Fruit fly (Drosophila melanogaster) whole organism, embryonic: Measurements from ENCODE around the gene CG32189.

ENCODE experiments used
- CG10274 ChIP-seq: fragments of 200-800 bp; sonication (Bioruptor generic); optimal IDR thresholded peaks from 3 replicates; lab custom pipeline; 2017; ENCODE audit warnings: missing biosample characterization, mild to moderate bottlenecking, missing genetic modification characterization
- CG10462 ChIP-seq: fragments of 200-800 bp; sonication (Bioruptor generic); optimal IDR thresholded peaks from 2 replicates; lab custom pipeline; 2016; ENCODE audit warnings: missing biosample characterization, missing genetic modification characterization
- CG12071 ChIP-seq: fragments of 200-800 bp; sonication (Bioruptor generic); optimal IDR thresholded peaks from 3 replicates; lab custom pipeline; 2018; ENCODE audit warnings: missing biosample characterization, mild to moderate bottlenecking, missing genetic modification characterization
- CG14014 ChIP-seq: fragments of 200-800 bp; sonication (Bioruptor generic); IDR thresholded peaks from 2 replicates; pipeline ENCODE4 v1.3.6; 2022; ENCODE audit warnings: missing biosample characterization, missing genetic modification characterization
- CG15073 ChIP-seq: fragments of 200-800 bp; sonication (Bioruptor generic); optimal IDR thresholded peaks from 2 replicates; lab custom pipeline; 2016; ENCODE audit warnings: missing biosample characterization, missing genetic modification characterization
- CG15514 ChIP-seq: fragments of 200-800 bp; sonication (Bioruptor generic); optimal IDR thresholded peaks from 3 replicates; lab custom pipeline; 2017; ENCODE audit warnings: missing biosample characterization, missing genetic modification characterization, mild to moderate bottlenecking, moderate library complexity, missing genetic modification reagents
- CG18599 ChIP-seq: fragments of 200-800 bp; sonication (Bioruptor generic); optimal IDR thresholded peaks from 3 replicates; lab custom pipeline; 2017; ENCODE audit warnings: missing biosample characterization, missing genetic modification characterization, mild to moderate bottlenecking, moderate library complexity, missing genetic modification reagents
- CG30403 ChIP-seq: fragments of 200-800 bp; sonication (Bioruptor generic); optimal IDR thresholded peaks from 3 replicates; lab custom pipeline; 2016; ENCODE audit warnings: missing biosample characterization, missing genetic modification characterization
- CG30431 ChIP-seq: fragments of 200-800 bp; sonication (Bioruptor generic); optimal IDR thresholded peaks from 2 replicates; lab custom pipeline; 2017; ENCODE audit warnings: missing biosample characterization, missing genetic modification characterization
- CG33557 ChIP-seq: fragments of 200-800 bp; sonication (Bioruptor generic); optimal IDR thresholded peaks from 2 replicates; lab custom pipeline; 2019; ENCODE audit warnings: missing biosample characterization, mild to moderate bottlenecking, missing genetic modification characterization, moderate library complexity
- CG34376 ChIP-seq: fragments of 200-800 bp; sonication (Bioruptor generic); optimal IDR thresholded peaks from 2 replicates; lab custom pipeline; 2018; ENCODE audit warnings: missing biosample characterization, mild to moderate bottlenecking, missing genetic modification characterization
- CG4328 ChIP-seq: fragments of 200-800 bp; sonication (Bioruptor generic); optimal IDR thresholded peaks from 3 replicates; lab custom pipeline; 2017; ENCODE audit warnings: missing biosample characterization, missing genetic modification reagents, missing genetic modification characterization
- CG43689 ChIP-seq: fragments of 200-800 bp; sonication (Bioruptor generic); IDR thresholded peaks from 2 replicates; pipeline ENCODE4 v1.3.6; 2022; ENCODE audit warnings: missing biosample characterization, missing genetic modification characterization
- CG4617 ChIP-seq: fragments of 200-800 bp; sonication (Bioruptor generic); optimal IDR thresholded peaks from 3 replicates; lab custom pipeline; 2016; ENCODE audit warnings: missing biosample characterization, missing genetic modification characterization, borderline replicate concordance
- CG6683 ChIP-seq: fragments of 200-800 bp; sonication (Bioruptor generic); optimal IDR thresholded peaks from 2 replicates; lab custom pipeline; 2017; ENCODE audit warnings: missing biosample characterization, mild to moderate bottlenecking, missing genetic modification characterization, missing genetic modification reagents
- CG8089 ChIP-seq: fragments of 200-800 bp; sonication (Bioruptor generic); optimal IDR thresholded peaks from 3 replicates; lab custom pipeline; 2016; ENCODE audit warnings: missing biosample characterization, missing genetic modification characterization
- Doc3 ChIP-seq: fragments of 200-800 bp; sonication (Bioruptor generic); IDR thresholded peaks from 3 replicates; pipeline ENCODE4 v1.3.6; 2022; ENCODE audit warnings: missing biosample characterization, missing genetic modification characterization; ENCODE audit not compliant: partially characterized antibody
- Dp ChIP-seq: fragments of 200-800 bp; sonication (Bioruptor generic); optimal IDR thresholded peaks from 2 replicates; lab custom pipeline; 2018; ENCODE audit warnings: missing biosample characterization, mild to moderate bottlenecking, missing genetic modification characterization, moderate library complexity
- GATAe ChIP-seq: fragments of 200-800 bp; sonication (Bioruptor generic); conservative IDR thresholded peaks from 2 replicates; pipeline ENCODE4 v1.3.6; 2022; ENCODE audit warnings: missing biosample characterization, missing genetic modification characterization
- HLH54F ChIP-seq: fragments of 200-800 bp; sonication (Bioruptor generic); optimal IDR thresholded peaks from 3 replicates; lab custom pipeline; 2016; ENCODE audit warnings: missing biosample characterization, missing genetic modification characterization
- Hand ChIP-seq: fragments of 200-800 bp; sonication (Bioruptor generic); optimal IDR thresholded peaks from 2 replicates; lab custom pipeline; 2017; ENCODE audit warnings: mild to moderate bottlenecking, missing biosample characterization, missing genetic modification reagents, missing genetic modification characterization
- Hey ChIP-seq: fragments of 200-800 bp; sonication (Bioruptor generic); optimal IDR thresholded peaks from 3 replicates; lab custom pipeline; 2018; ENCODE audit warnings: missing biosample characterization, mild to moderate bottlenecking, missing genetic modification characterization
- Hmr ChIP-seq: fragments of 200-800 bp; sonication (Bioruptor generic); optimal IDR thresholded peaks from 3 replicates; lab custom pipeline; 2017; ENCODE audit warnings: mild to moderate bottlenecking, missing biosample characterization, missing genetic modification reagents, missing genetic modification characterization
- Rfx ChIP-seq: fragments of 200-800 bp; sonication (Bioruptor generic); IDR thresholded peaks from 2 replicates; pipeline ENCODE4 v1.3.6; 2022; ENCODE audit warnings: missing biosample characterization, missing genetic modification characterization
- Sin3A ChIP-seq: fragments of >200 bp; optimal IDR thresholded peaks from 2 replicates; lab custom pipeline; 2018
- ab ChIP-seq: fragments of 200-800 bp; sonication (Bioruptor generic); optimal IDR thresholded peaks from 2 replicates; lab custom pipeline; 2016; ENCODE audit warnings: missing biosample characterization, missing genetic modification characterization
- al ChIP-seq: fragments of 200-800 bp; sonication (Bioruptor generic); IDR thresholded peaks from 2 replicates; pipeline ENCODE4 v1.3.6; 2022; ENCODE audit warnings: missing biosample characterization, missing genetic modification characterization
- chinmo ChIP-seq: fragments of 200-800 bp; sonication (Bioruptor generic); IDR thresholded peaks from 4 replicates; pipeline ENCODE4 v1.3.6; 2022; ENCODE audit warnings: missing biosample characterization, missing genetic modification characterization; ENCODE audit not compliant: partially characterized antibody
- ci ChIP-seq: fragments of 200-800 bp; sonication (Bioruptor generic); IDR thresholded peaks from 3 replicates; pipeline ENCODE4 v1.3.6; 2022; ENCODE audit warnings: missing biosample characterization, missing genetic modification characterization
- croc ChIP-seq: fragments of 200-800 bp; sonication (Bioruptor generic); conservative IDR thresholded peaks from 3 replicates; pipeline ENCODE4 v1.3.6; 2022; ENCODE audit warnings: missing biosample characterization, missing genetic modification characterization
- cwo ChIP-seq: fragments of 200-800 bp; sonication (Bioruptor generic); optimal IDR thresholded peaks from 3 replicates; lab custom pipeline; 2017; ENCODE audit warnings: missing biosample characterization, missing genetic modification characterization, mild to moderate bottlenecking, moderate library complexity, missing genetic modification reagents
- dmrt11E ChIP-seq: fragments of 200-800 bp; sonication (Bioruptor generic); optimal IDR thresholded peaks from 3 replicates; lab custom pipeline; 2018; ENCODE audit warnings: missing biosample characterization, mild to moderate bottlenecking, missing genetic modification characterization, moderate library complexity
- emc ChIP-seq: fragments of 200-800 bp; sonication (Bioruptor generic); optimal IDR thresholded peaks from 2 replicates; lab custom pipeline; 2016; ENCODE audit warnings: missing biosample characterization, missing genetic modification characterization
- exex ChIP-seq: fragments of 200-800 bp; sonication (Bioruptor generic); optimal IDR thresholded peaks from 4 replicates; lab custom pipeline; 2018; ENCODE audit warnings: missing biosample characterization, mild to moderate bottlenecking, missing genetic modification characterization, moderate library complexity
- lilli ChIP-seq: fragments of 200-800 bp; sonication (Bioruptor generic); optimal IDR thresholded peaks from 3 replicates; lab custom pipeline; 2016; ENCODE audit warnings: missing biosample characterization, missing genetic modification characterization
- pzg ChIP-seq: fragments of 200-800 bp; sonication (Bioruptor generic); optimal IDR thresholded peaks from 3 replicates; lab custom pipeline; 2018; ENCODE audit warnings: missing biosample characterization, mild to moderate bottlenecking, missing genetic modification characterization, moderate library complexity
- scrt ChIP-seq: fragments of 200-800 bp; sonication (Bioruptor generic); optimal IDR thresholded peaks from 2 replicates; lab custom pipeline; 2018; ENCODE audit warnings: missing biosample characterization, mild to moderate bottlenecking, missing genetic modification characterization, moderate library complexity
- shn ChIP-seq: fragments of 200-800 bp; sonication (Bioruptor generic); optimal IDR thresholded peaks from 3 replicates; lab custom pipeline; 2016; ENCODE audit warnings: missing biosample characterization, missing genetic modification characterization
- sug ChIP-seq: fragments of 200-800 bp; optimal IDR thresholded peaks from 2 replicates; lab custom pipeline; 2019; ENCODE audit warnings: missing biosample characterization, mild to moderate bottlenecking, missing genetic modification characterization, moderate library complexity

CG32189 gene

dm6 chr3L:17820093-17820492 is 14.9 kb downstream of the CG32189 start, which contains the start of gene Ir75b:
Gene Ir75b (minus strand): TSS chr3L:17820193.
- TF ChIP-seq pzg (GFP tag; lab: Kevin White, UChicago) (no peak), CG30403 (GFP tag; lab: Kevin White, UChicago) (no peak), CG30431 (GFP tag; lab: Kevin White, UChicago) (no peak), ci (GFP tag; lab: Robert Waterston, UW) (no peak), CG33557 (GFP tag; lab: Kevin White, UChicago) (no peak), dmrt11E (no peak), al (GFP tag; lab: Robert Waterston, UW) (no peak)

- no peak for TF ChIP-seq CG4328 (GFP tag; lab: Kevin White, UChicago)
- no peak for TF ChIP-seq Sin3A (lab: Kevin White, UChicago)
- TF ChIP-seq CG4617: no peak
- no peak for TF ChIP-seq CG10274 (GFP tag; lab: Kevin White, UChicago)
- no peak for TF ChIP-seq CG15073 (GFP tag; lab: Kevin White, UChicago)
- no peak for TF ChIP-seq GATAe
- TF ChIP-seq lilli (GFP tag; lab: Kevin White, UChicago): no peak
- no peak for TF ChIP-seq sug (tag; lab: Kevin White, UChicago)
- TF ChIP-seq, all 482 proteins: peak for 0
These were observed 17.2 kb downstream of the CG32189 start, which contains the start of gene Ir75a for dm6 chr3L:17817821-17818220. Gene Ir75a (minus strand): TSS chr3L:17817921.

- TF ChIP-seq Hey (tag; lab: Kevin White, UChicago) (peak; percentile 9), Dp (GFP tag; lab: Kevin White, UChicago) (no peak), HLH54F (GFP tag; lab: Kevin White, UChicago) (no peak), dmrt11E (no peak), chinmo (GFP tag; lab: Robert Waterston, UW) (0 out of 4 replicates have a peak, but pooled peaks have one; percentile 10), CG8089 (GFP tag; lab: Kevin White, UChicago) (no peak), CG43689 (no peak), Hand (peak; percentile 16), Doc3 (GFP tag; lab: Robert Waterston, UW) (no peak), Hmr (GFP tag; lab: Kevin White, UChicago) (peak; percentile 27), scrt (GFP tag; lab: Kevin White, UChicago) (peak; percentile 15), emc (no peak), croc (GFP tag; lab: Robert Waterston, UW) (no peak), CG10462 (no peak), Rfx (GFP tag; lab: Robert Waterston, UW) (peak; percentile 16; the same call in 1 of the 2 replicates), CG14014 (GFP tag; lab: Robert Waterston, UW) (no peak), CG15514 (GFP tag; lab: Kevin White, UChicago) (peak; percentile 10), CG18599 (GFP tag; lab: Kevin White, UChicago) (peak; percentile 20), shn (GFP tag; lab: Kevin White, UChicago) (no peak), ab (no peak), CG6683 (no peak), exex (tag; lab: Kevin White, UChicago) (peak; percentile 93), CG34376 (peak; percentile 96), cwo (peak; percentile 16), GATAe (peak; percentile 78), CG12071 (no peak)
These were observed 20.9 kb downstream of the CG32189 start, which contains the start of gene Cln3 for dm6 chr3L:17814036-17814435. Gene Cln3 (minus strand): TSS chr3L:17814119.
